Worm (Caenorhabditis elegans) whole organism, L4/young adult: ENCODE data around the gene sre-52.

Experiments used
- W03F9.2 ChIP-seq: fragments of 150-350 bp; optimal IDR thresholded peaks from 2 replicates; lab custom pipeline; 2014; ENCODE audit warnings: missing biosample characterization, missing genetic modification characterization
- dao-5 ChIP-seq: sonication (generic microtip); optimal IDR thresholded peaks from 2 replicates; lab custom pipeline; 2016; ENCODE audit warnings: missing genotype, missing genetic modification characterization, moderate library complexity, missing compliant biosample characterization
- him-1 ChIP-seq: sonication (generic microtip); optimal IDR thresholded peaks from 2 replicates; lab custom pipeline; 2016; ENCODE audit warnings: missing genotype, missing genetic modification reagents, missing genetic modification characterization, missing compliant biosample characterization

DNA sequence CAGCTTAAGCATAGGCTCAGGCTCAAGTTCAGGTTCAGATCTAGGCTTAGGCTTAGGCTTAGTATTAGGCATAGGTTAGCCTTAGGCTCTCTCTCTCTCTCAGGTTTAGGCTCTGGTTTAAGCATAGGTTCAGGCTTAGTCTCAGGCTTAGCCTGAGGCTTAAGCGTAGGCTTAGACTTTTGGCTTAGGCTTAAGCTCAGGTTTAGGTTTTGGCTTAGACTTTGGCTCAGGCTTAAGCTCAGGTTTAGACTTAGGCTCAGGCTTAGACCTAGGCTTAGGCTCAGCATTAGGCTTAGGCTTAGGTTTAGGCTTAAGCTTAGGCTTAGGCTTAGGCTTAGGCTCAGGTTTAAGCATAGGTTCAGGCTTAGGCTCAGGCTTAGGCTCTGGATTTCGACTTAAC is 8.2 kb downstream of the sre-52 start:
- TF ChIP-seq dao-5 (tag; lab: Kevin White, UChicago) = no peak
- no peak for TF ChIP-seq him-1 (tag; lab: Kevin White, UChicago)
- TF ChIP-seq W03F9.2 (tag; lab: Kevin White, UChicago) = no peak
